Worm (Caenorhabditis elegans) whole organism, L4/young adult: ENCODE measurements around the gene T02B11.6.

Experiments
- W03F9.2 ChIP-seq: fragments of 150-350 bp; optimal IDR thresholded peaks from 2 replicates; lab custom pipeline; 2014; ENCODE audit warnings: missing biosample characterization, missing genetic modification characterization
- him-1 ChIP-seq: sonication (generic microtip); optimal IDR thresholded peaks from 2 replicates; lab custom pipeline; 2016; ENCODE audit warnings: missing genotype, missing genetic modification reagents, missing genetic modification characterization, missing compliant biosample characterization

DNA sequence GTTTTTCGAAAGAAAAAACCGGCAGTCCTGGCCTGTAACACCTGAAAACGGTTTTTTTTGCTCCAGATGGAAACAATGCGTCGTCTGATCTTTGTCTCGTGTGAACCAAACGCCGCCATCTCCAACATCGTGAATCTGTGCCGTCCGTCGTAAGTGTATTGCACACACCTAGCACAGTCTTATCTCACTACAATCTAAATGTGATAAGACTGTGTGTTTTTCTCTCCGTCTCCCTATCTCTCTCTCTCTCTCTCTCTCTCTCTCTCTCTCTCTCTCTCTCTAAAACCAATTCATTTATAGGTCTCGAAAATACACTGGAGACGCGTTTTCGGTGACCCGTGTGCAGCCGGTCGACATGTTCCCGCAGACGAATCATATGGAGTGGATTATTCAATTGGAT lies 21.5 kb upstream of the T02B11.6 start:
- TF ChIP-seq W03F9.2 (tag; lab: Kevin White, UChicago) (no peak), him-1 (tag; lab: Kevin White, UChicago) (no peak)
